Worm (Caenorhabditis elegans) whole organism, L2 larva: Measurements from ENCODE around the gene C08B6.10.

Experiments
- unc-62 ChIP-seq: fragments of 150-350 bp; optimal IDR thresholded peaks from 2 replicates; lab custom pipeline; 2014; ENCODE audit warnings: missing biosample characterization, missing genetic modification reagents, missing genetic modification characterization
- ztf-4 ChIP-seq: fragments of 150-350 bp; optimal IDR thresholded peaks from 2 replicates; lab custom pipeline; 2014; ENCODE audit warnings: missing biosample characterization, missing genetic modification characterization

DNA sequence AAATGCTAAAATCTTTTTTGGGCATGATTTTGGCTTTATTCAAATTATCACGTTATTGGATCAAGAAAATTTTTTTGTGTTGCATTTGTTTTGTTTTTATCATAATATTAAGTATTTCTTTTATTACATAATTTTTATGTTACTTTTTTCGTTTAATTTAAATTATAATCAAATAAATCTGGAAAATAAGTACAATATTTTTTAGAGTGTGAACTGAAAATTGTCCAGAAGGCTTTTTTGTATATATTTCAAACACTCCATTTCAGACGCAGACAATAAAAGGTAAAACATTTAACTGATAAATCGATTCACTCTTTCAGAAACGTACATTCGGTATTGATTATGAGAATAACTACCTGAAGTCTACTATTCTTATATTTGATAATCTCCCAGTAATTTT, 18.0 kb upstream of the C08B6.10 start, which contains the start of gene C08B6.11:
- TF ChIP-seq ztf-4 (no peak), unc-62 (GFP tag; lab: Kevin White, UChicago) (no peak)
